Fruit fly (Drosophila melanogaster) Kc167 (cell line): ENCODE measurements around the gene kkv.

Experiments used
- Sin3A ChIP-seq: fragments of >200 bp; optimal IDR thresholded peaks from 2 replicates; lab custom pipeline; 2018; ENCODE audit warnings: missing external identifiers
- psq ChIP-seq: fragments of >200 bp; optimal IDR thresholded peaks from 2 replicates; lab custom pipeline; 2017; ENCODE audit warnings: missing external identifiers
- ttk ChIP-seq: sonication (Bioruptor generic); optimal IDR thresholded peaks from 2 replicates; lab custom pipeline; 2017; ENCODE audit warnings: missing external identifiers

dm6 chr3R:5389034-5389433, 3.6 kb downstream of the kkv start:
- TF ChIP-seq Sin3A (lab: Kevin White, UChicago) (no peak), ttk (lab: Kevin White, UChicago) (no peak), psq (lab: Kevin White, UChicago) (no peak)
